Worm (Caenorhabditis elegans) whole organism, L4 larva: Measurements from ENCODE around the gene F58E6.5.

Experiments
- D1046.2 ChIP-seq: fragments of 200-800 bp; sonication (Bioruptor generic); IDR thresholded peaks from 2 replicates; pipeline ENCODE4 v1.3.6; 2022; ENCODE audit warnings: missing genetic modification characterization, missing compliant biosample characterization
- F37D6.2 ChIP-seq: sonication (generic microtip); optimal IDR thresholded peaks from 2 replicates; lab custom pipeline; 2016; ENCODE audit warnings: mild to moderate bottlenecking, missing genetic modification characterization, missing compliant biosample characterization
- R02D3.7 ChIP-seq: fragments of 150-350 bp; sonication (generic microtip); optimal IDR thresholded peaks from 3 replicates; lab custom pipeline; 2014; ENCODE audit warnings: missing biosample characterization, missing genetic modification characterization
- T26A8.4 ChIP-seq: fragments of 200-800 bp; sonication (Bioruptor generic); IDR thresholded peaks from 2 replicates; pipeline ENCODE4 v1.3.6; 2022; ENCODE audit warnings: missing genetic modification characterization, missing compliant biosample characterization
- aha-1 ChIP-seq: fragments of 150-350 bp; peaks from one replicate; lab custom pipeline; 2014; ENCODE audit warnings: missing biosample characterization, missing genetic modification characterization
- aly-2 ChIP-seq: sonication (generic microtip); optimal IDR thresholded peaks from 2 replicates; lab custom pipeline; 2018; ENCODE audit warnings: missing biosample characterization, missing genetic modification characterization
- arid-1 ChIP-seq: fragments of 200-800 bp; sonication (Bioruptor generic); conservative IDR thresholded peaks from 2 replicates; pipeline ENCODE4 v1.3.6; 2022; ENCODE audit warnings: missing genetic modification reagents, missing genetic modification characterization, missing compliant biosample characterization
- attf-4 ChIP-seq: sonication (generic microtip); optimal IDR thresholded peaks from 3 replicates; lab custom pipeline; 2017; ENCODE audit warnings: missing biosample characterization, missing genetic modification characterization
- ceh-44 ChIP-seq: fragments of 200-800 bp; sonication (Bioruptor generic); IDR thresholded peaks from 2 replicates; pipeline ENCODE4 v1.3.6; 2022; ENCODE audit warnings: missing genetic modification reagents, missing genetic modification characterization, missing compliant biosample characterization
- ces-1 ChIP-seq: fragments of 150-350 bp; sonication (generic microtip); optimal IDR thresholded peaks from 4 replicates; lab custom pipeline; 2014; ENCODE audit warnings: missing biosample characterization, missing genetic modification reagents, missing genetic modification characterization
- ctbp-1 ChIP-seq: fragments of 200-800 bp; sonication (Bioruptor generic); IDR thresholded peaks from 2 replicates; pipeline ENCODE4 v1.3.6; 2022; ENCODE audit warnings: missing genetic modification reagents, missing genetic modification characterization, missing compliant biosample characterization
- daf-12 ChIP-seq: fragments of 150-350 bp; optimal IDR thresholded peaks from 2 replicates; lab custom pipeline; 2014; ENCODE audit warnings: missing biosample characterization, missing genetic modification reagents, missing genetic modification characterization
- daf-8 ChIP-seq: fragments of 200-800 bp; sonication (Bioruptor generic); IDR thresholded peaks from 2 replicates; pipeline ENCODE4 v1.3.6; 2022; ENCODE audit warnings: missing genetic modification characterization, missing compliant biosample characterization
- dmd-6 ChIP-seq: fragments of 200-800 bp; sonication (Bioruptor generic); IDR thresholded peaks from 2 replicates; pipeline ENCODE4 v1.3.6; 2022; ENCODE audit warnings: missing genetic modification reagents, missing genetic modification characterization, missing compliant biosample characterization
- dpl-1 ChIP-seq: fragments of 150-350 bp; optimal IDR thresholded peaks from 2 replicates; lab custom pipeline; 2014; ENCODE audit warnings: missing biosample characterization, missing genetic modification reagents, missing genetic modification characterization
- egl-43 ChIP-seq: fragments of 200-800 bp; sonication (Bioruptor generic); IDR thresholded peaks from 2 replicates; pipeline ENCODE4 v1.3.6; 2022; ENCODE audit warnings: missing genetic modification reagents, missing genetic modification characterization, missing compliant biosample characterization
- fkh-10 ChIP-seq: fragments of 150-350 bp; optimal IDR thresholded peaks from 2 replicates; lab custom pipeline; 2014; ENCODE audit warnings: missing biosample characterization, missing genetic modification reagents, missing genetic modification characterization
- hlh-30 ChIP-seq: sonication (generic microtip); optimal IDR thresholded peaks from 2 replicates; lab custom pipeline; 2017; ENCODE audit warnings: antibody characterized with exemption, mild to moderate bottlenecking, missing genetic modification characterization, missing compliant biosample characterization; ENCODE audit not compliant: insufficient read depth
- jun-1 ChIP-seq: fragments of 150-350 bp; optimal IDR thresholded peaks from 2 replicates; lab custom pipeline; 2014; ENCODE audit warnings: missing biosample characterization, missing genetic modification reagents, missing genetic modification characterization
- lin-15B ChIP-seq: fragments of 150-350 bp; sonication (generic microtip); optimal IDR thresholded peaks from 3 replicates; lab custom pipeline; 2014; ENCODE audit warnings: missing biosample characterization, missing genetic modification characterization
- lin-39 ChIP-seq: fragments of 150-350 bp; optimal IDR thresholded peaks from 2 replicates; lab custom pipeline; 2014; ENCODE audit warnings: missing biosample characterization, missing genetic modification reagents, missing genetic modification characterization
- lsy-2 ChIP-seq, 2 experiments: fragments of 150-350 bp in 1 of 2; sonication (generic microtip) in 1 of 2; optimal IDR thresholded peaks; 2 replicates each; lab custom pipeline; 2014 to 2017; ENCODE audit warnings: missing biosample characterization in 2 of 2, missing genetic modification characterization in 2 of 2
- mes-2 ChIP-seq: sonication (generic microtip); optimal IDR thresholded peaks from 2 replicates; lab custom pipeline; 2016; ENCODE audit warnings: missing genotype, mild to moderate bottlenecking, missing genetic modification characterization, missing compliant biosample characterization; ENCODE audit not compliant: poor library complexity, severe bottlenecking
- mxl-2 ChIP-seq: fragments of 200-800 bp; sonication (Bioruptor generic); conservative IDR thresholded peaks from 2 replicates; pipeline ENCODE4 v1.3.6; 2022; ENCODE audit warnings: missing genetic modification reagents, missing genetic modification characterization, missing compliant biosample characterization
- nhr-237 ChIP-seq: sonication (generic microtip); optimal IDR thresholded peaks from 2 replicates; lab custom pipeline; 2017; ENCODE audit warnings: missing biosample characterization, missing genetic modification characterization
- nhr-25 ChIP-seq: sonication (generic microtip); optimal IDR thresholded peaks from 2 replicates; lab custom pipeline; 2017; ENCODE audit warnings: missing genetic modification characterization, mild to moderate bottlenecking, missing compliant biosample characterization, antibody characterized with exemption, moderate library complexity, borderline replicate concordance; ENCODE audit not compliant: insufficient read depth
- nhr-48 ChIP-seq: sonication (generic microtip); optimal IDR thresholded peaks from 2 replicates; lab custom pipeline; 2016; ENCODE audit warnings: mild to moderate bottlenecking, missing genetic modification characterization, missing compliant biosample characterization
- nhr-76 ChIP-seq: fragments of 150-350 bp; optimal IDR thresholded peaks from 2 replicates; lab custom pipeline; 2014; ENCODE audit warnings: missing biosample characterization, missing genetic modification characterization
- saeg-2 ChIP-seq: fragments of 200-800 bp; sonication (Bioruptor generic); IDR thresholded peaks from 2 replicates; pipeline ENCODE4 v1.3.6; 2022; ENCODE audit warnings: missing genetic modification reagents, missing genetic modification characterization, missing compliant biosample characterization
- set-16 ChIP-seq: fragments of 200-800 bp; sonication (Bioruptor generic); IDR thresholded peaks from 2 replicates; pipeline ENCODE4 v1.3.6; 2022; ENCODE audit warnings: missing genetic modification reagents, missing genetic modification characterization, missing compliant biosample characterization
- snpc-1.2 ChIP-seq: fragments of 200-800 bp; sonication (Bioruptor generic); IDR thresholded peaks from 2 replicates; pipeline ENCODE4 v1.3.6; 2022; ENCODE audit warnings: missing genetic modification reagents, missing genetic modification characterization, missing compliant biosample characterization
- spr-3 ChIP-seq: fragments of 200-800 bp; sonication (Bioruptor generic); optimal IDR thresholded peaks from 2 replicates; lab custom pipeline; 2018; ENCODE audit warnings: mild to moderate bottlenecking, missing genetic modification characterization, missing compliant biosample characterization
- unc-130 ChIP-seq: sonication (generic microtip); optimal IDR thresholded peaks from 2 replicates; lab custom pipeline; 2016; ENCODE audit warnings: missing genetic modification reagents, missing genetic modification characterization, missing compliant biosample characterization
- unc-62 ChIP-seq, 3 experiments: fragments of 150-350 bp in 1 of 3; sonication (generic microtip); optimal IDR thresholded peaks in 2 of 3; peaks in 1 of 3; 1 replicate in 1 of 3; 2 replicates in 2 of 3; lab custom pipeline; 2014 to 2017; ENCODE audit warnings: missing biosample characterization in 3 of 3, missing genetic modification characterization in 3 of 3, missing genetic modification reagents in 3 of 3, missing genotype in 1 of 3
- vab-7 ChIP-seq: fragments of 200-800 bp; sonication (Bioruptor generic); IDR thresholded peaks from 2 replicates; pipeline ENCODE4 v1.3.6; 2022; ENCODE audit warnings: missing genetic modification reagents, missing genetic modification characterization, missing compliant biosample characterization
- zag-1 ChIP-seq: fragments of 150-350 bp; optimal IDR thresholded peaks from 2 replicates; lab custom pipeline; 2014; ENCODE audit warnings: missing biosample characterization, missing genetic modification characterization
- zfp-3 ChIP-seq: fragments of 200-800 bp; sonication (Bioruptor generic); conservative IDR thresholded peaks from 2 replicates; pipeline ENCODE4 v1.3.6; 2022; ENCODE audit warnings: missing genetic modification reagents, missing genetic modification characterization, missing compliant biosample characterization
- zip-2 ChIP-seq: fragments of 150-350 bp; optimal IDR thresholded peaks from 2 replicates; lab custom pipeline; 2014; ENCODE audit warnings: missing biosample characterization, missing genetic modification characterization
- ztf-11 ChIP-seq: fragments of 150-350 bp; optimal IDR thresholded peaks from 2 replicates; lab custom pipeline; 2014; ENCODE audit warnings: missing biosample characterization, missing genetic modification characterization

F58E6.5 gene

DNA sequence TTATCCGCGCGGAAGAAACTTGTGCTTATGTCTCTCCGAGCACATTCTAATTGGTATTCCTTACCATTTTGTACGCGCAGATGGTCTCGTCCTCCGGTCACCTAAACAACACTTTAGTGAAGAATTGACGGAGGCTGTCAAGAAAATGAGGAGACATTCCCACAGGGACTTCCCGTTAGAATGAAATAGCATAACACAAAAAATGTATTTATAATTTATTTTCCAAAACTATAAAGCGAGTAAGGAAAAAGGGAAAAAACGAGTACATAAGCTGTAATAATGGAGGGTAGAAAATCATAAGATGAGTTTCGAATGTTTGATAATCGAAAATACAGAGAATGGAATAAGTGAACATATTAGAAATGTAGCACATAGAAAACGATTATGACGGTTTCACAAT, 21.4 kb upstream of the F58E6.5 start, which contains the start of gene F46B6.12:
TSS of gene F46B6.12 (minus strand) at position 101 of the 400 bp plus-strand sequence.
- TF ChIP-seq lin-15B (tag; lab: Kevin White, UChicago) (no peak), unc-62 (GFP tag; optimal IDR thresholded peaks at IDR 0.05 in 1 of 2; lab: Kevin White, UChicago) (peak in 1 of 2 experiments; percentile 38), unc-62 (tag; optimal IDR thresholded peaks at IDR 0.05; lab: Kevin White, UChicago) (no peak)

DNA sequence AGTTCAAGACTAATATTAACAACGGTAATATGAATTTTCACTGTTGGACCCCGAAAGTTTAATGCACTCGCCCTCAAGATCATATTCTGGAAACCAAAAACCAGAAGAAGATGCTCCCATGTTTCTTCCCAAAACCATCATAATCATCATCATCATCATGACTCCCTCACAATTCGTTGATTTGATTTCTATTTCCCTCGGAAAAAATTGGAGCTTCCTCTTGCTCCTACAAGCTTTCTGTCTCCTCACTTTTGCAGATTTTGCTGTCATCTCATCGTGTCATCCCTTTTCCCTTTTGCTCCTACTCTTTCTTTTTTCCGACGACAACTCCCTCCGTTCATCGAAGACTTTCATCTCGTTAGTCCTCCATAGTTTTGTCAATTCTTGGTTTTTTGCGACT, 17.6 kb upstream of the F58E6.5 start, which contains the start of gene F46B6.2:
TSS of gene F46B6.2 (plus strand) at position 316 of the 400 bp plus-strand sequence.
- TF ChIP-seq vab-7 (no peak), ctbp-1 (GFP tag; lab: Robert Waterston, UW) (0 out of 2 replicates have a peak, but pooled peaks have one; percentile 40), nhr-25 (tag; lab: Kevin White, UChicago) (no peak), attf-4 (tag; lab: Kevin White, UChicago) (no peak), mes-2 (tag; lab: Kevin White, UChicago) (no peak)

DNA sequence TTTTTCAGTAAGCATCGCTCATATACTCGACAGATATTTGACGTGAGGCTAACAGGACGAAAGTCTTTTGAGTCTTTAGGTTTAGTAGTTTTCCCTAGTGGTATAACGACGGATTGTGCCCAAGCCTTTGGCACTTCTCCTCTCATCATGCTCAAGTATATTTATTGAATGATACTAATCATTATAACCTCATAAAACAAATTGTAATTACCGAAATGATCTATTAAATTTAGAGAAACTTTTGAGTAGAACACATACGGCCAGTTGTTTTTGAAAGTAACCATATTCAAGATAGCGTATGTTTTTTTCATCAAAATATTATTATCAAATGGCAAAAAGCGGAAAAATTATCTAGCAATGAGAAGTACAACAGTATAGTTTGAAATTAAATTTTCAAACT, 17.0 kb upstream of the F58E6.5 start:
- TF ChIP-seq snpc-1.2 (GFP tag; lab: Robert Waterston, UW) (no peak), dpl-1 (GFP tag; lab: Kevin White, UChicago) (no peak), unc-130 (GFP tag; lab: Kevin White, UChicago) (no peak), ctbp-1 (GFP tag; lab: Robert Waterston, UW) (no peak), hlh-30 (tag; lab: Kevin White, UChicago) (no peak), daf-12 (no peak), T26A8.4 (GFP tag; lab: Robert Waterston, UW) (no peak), unc-62 (GFP tag; optimal IDR thresholded peaks at IDR 0.05 in 1 of 2; lab: Kevin White, UChicago) (no peak), unc-62 (tag; optimal IDR thresholded peaks at IDR 0.05; lab: Kevin White, UChicago) (no peak), zag-1 (tag; lab: Kevin White, UChicago) (no peak), egl-43 (GFP tag; lab: Robert Waterston, UW) (no peak), spr-3 (GFP tag; lab: Kevin White, UChicago) (no peak), daf-8 (GFP tag; lab: Robert Waterston, UW) (no peak), aly-2 (tag; lab: Kevin White, UChicago) (no peak), lin-15B (tag; lab: Kevin White, UChicago) (no peak), nhr-76 (no peak), ztf-11 (tag; lab: Kevin White, UChicago) (no peak), ceh-44 (no peak), D1046.2 (no peak), jun-1 (tag; lab: Kevin White, UChicago) (no peak), ces-1 (GFP tag; lab: Kevin White, UChicago) (no peak)
- TF ChIP-seq, all 104 proteins: peak for 0

DNA sequence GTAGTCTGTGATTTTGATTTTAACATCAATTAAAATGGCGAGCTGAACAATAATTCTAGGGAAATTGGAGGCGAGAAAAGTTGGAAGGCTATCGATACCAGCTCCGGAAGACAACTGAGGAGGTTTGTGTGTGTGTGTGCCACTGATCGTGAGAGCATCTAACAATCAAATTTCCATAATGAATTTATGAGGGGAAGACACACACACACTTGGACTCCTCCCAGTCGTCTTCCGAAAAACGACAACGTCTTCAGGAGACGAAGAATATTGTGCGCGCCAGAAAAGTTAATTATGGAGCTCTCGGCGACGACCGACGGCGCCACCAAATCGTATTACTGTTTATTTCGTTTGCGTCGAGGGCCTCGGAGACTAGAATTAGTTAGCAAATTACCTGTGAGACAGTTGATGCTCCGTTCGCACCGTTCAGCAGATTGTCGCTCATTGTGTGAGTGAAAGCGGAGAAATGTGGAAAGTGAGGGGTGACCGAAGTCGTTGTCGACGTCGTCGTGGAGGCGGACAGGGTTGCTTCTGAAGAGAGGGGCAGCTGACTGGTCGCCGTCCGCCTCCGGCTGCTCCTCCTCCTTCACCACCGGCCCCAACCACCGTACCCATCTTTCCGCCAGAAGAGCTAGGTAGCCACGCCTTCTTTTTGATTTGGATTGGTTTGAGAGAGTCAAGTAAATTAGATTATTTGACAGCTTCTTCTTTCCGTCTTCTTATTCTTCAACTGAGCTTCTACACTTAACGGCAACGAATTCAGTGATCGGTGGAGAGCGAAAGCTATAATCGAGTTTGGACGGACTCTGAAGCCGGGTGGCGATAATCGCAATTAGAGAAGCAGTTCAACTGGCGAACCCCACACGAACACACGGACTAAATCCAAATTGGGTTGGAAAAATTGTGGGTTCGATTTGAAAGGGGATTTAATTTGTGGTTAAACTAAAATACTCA, 14.7 kb upstream of the F58E6.5 start, which contains the start of gene unc-42:
TSS of gene unc-42 (minus strand) at position 564 of the 951 bp plus-strand sequence.
- TF ChIP-seq fkh-10 (GFP tag; lab: Kevin White, UChicago) (peak; percentile 73), nhr-237 (tag; lab: Kevin White, UChicago) (no peak), aha-1 (tag; lab: Kevin White, UChicago) (peak; percentile 2), lsy-2 (tag; optimal IDR thresholded peaks at IDR 0.05; lab: Kevin White, UChicago) (peak in 1 of 2 experiments; percentile 40), set-16 (GFP tag; lab: Robert Waterston, UW) (peak; percentile 93), ctbp-1 (GFP tag; lab: Robert Waterston, UW) (peak; percentile 70), saeg-2 (GFP tag; lab: Robert Waterston, UW) (no peak), ceh-44 (no peak), dmd-6 (no peak), arid-1 (GFP tag; lab: Robert Waterston, UW) (no peak), zip-2 (tag; lab: Kevin White, UChicago) (no peak), F37D6.2 (tag; lab: Kevin White, UChicago) (no peak), R02D3.7 (tag; lab: Kevin White, UChicago) (no peak), unc-62 (GFP tag; optimal IDR thresholded peaks at IDR 0.05 in 1 of 2; lab: Kevin White, UChicago) (peak in 1 of 2 experiments; percentile 4), unc-62 (tag; optimal IDR thresholded peaks at IDR 0.05; lab: Kevin White, UChicago) (no peak), nhr-48 (tag; lab: Kevin White, UChicago) (no peak), lin-39 (tag; lab: Kevin White, UChicago) (no peak), ces-1 (GFP tag; lab: Kevin White, UChicago) (peak; percentile 100), mxl-2 (no peak), zfp-3 (GFP tag; lab: Robert Waterston, UW) (no peak)
